Fruit fly (Drosophila melanogaster) whole organism, embryonic: ENCODE results near the gene CG14273.

Experiments
- BEAF-32 ChIP-seq: fragments of 200-800 bp; sonication (Bioruptor generic); optimal IDR thresholded peaks from 3 replicates; lab custom pipeline; 2017; ENCODE audit warnings: missing biosample characterization, missing genetic modification characterization, mild to moderate bottlenecking, moderate library complexity, missing genetic modification reagents
- Bdp1 ChIP-seq: fragments of 200-800 bp; sonication (Bioruptor generic); optimal IDR thresholded peaks from 3 replicates; lab custom pipeline; 2016; ENCODE audit warnings: missing biosample characterization, missing genetic modification characterization
- CG10274 ChIP-seq: fragments of 200-800 bp; sonication (Bioruptor generic); optimal IDR thresholded peaks from 3 replicates; lab custom pipeline; 2017; ENCODE audit warnings: missing biosample characterization, mild to moderate bottlenecking, missing genetic modification characterization
- CG10654 ChIP-seq: fragments of 200-800 bp; sonication (Bioruptor generic); optimal IDR thresholded peaks from 2 replicates; lab custom pipeline; 2016; ENCODE audit warnings: missing biosample characterization, missing genetic modification characterization
- CG11560 ChIP-seq: fragments of 200-800 bp; sonication (Bioruptor generic); IDR thresholded peaks from 3 replicates; pipeline ENCODE4 v1.3.6; 2022; ENCODE audit warnings: missing biosample characterization, missing genetic modification characterization
- CG12299 ChIP-seq: fragments of 200-800 bp; sonication (Bioruptor generic); optimal IDR thresholded peaks from 2 replicates; lab custom pipeline; 2018; ENCODE audit warnings: missing biosample characterization, mild to moderate bottlenecking, missing genetic modification characterization
- CG13287 ChIP-seq: fragments of 200-800 bp; sonication (Bioruptor generic); IDR thresholded peaks from 2 replicates; pipeline ENCODE4 v1.3.6; 2022; ENCODE audit warnings: missing biosample characterization, missing genetic modification characterization; ENCODE audit not compliant: partially characterized antibody
- CG13894 ChIP-seq: fragments of 200-800 bp; sonication (Bioruptor generic); optimal IDR thresholded peaks from 3 replicates; lab custom pipeline; 2018; ENCODE audit warnings: missing biosample characterization, mild to moderate bottlenecking, missing genetic modification characterization, moderate library complexity
- CG14014 ChIP-seq: fragments of 200-800 bp; sonication (Bioruptor generic); IDR thresholded peaks from 2 replicates; pipeline ENCODE4 v1.3.6; 2022; ENCODE audit warnings: missing biosample characterization, missing genetic modification characterization
- CG15514 ChIP-seq: fragments of 200-800 bp; sonication (Bioruptor generic); optimal IDR thresholded peaks from 3 replicates; lab custom pipeline; 2017; ENCODE audit warnings: missing biosample characterization, missing genetic modification characterization, mild to moderate bottlenecking, moderate library complexity, missing genetic modification reagents
- CG16813 ChIP-seq: fragments of 200-800 bp; sonication (Bioruptor generic); IDR thresholded peaks from 3 replicates; pipeline ENCODE4 v1.3.6; 2022; ENCODE audit warnings: missing biosample characterization, missing genetic modification characterization; ENCODE audit not compliant: partially characterized antibody
- CG2116 ChIP-seq: fragments of 200-800 bp; sonication (Bioruptor generic); optimal IDR thresholded peaks from 3 replicates; lab custom pipeline; 2018; ENCODE audit warnings: missing biosample characterization, mild to moderate bottlenecking, missing genetic modification characterization
- CG30403 ChIP-seq: fragments of 200-800 bp; sonication (Bioruptor generic); optimal IDR thresholded peaks from 3 replicates; lab custom pipeline; 2016; ENCODE audit warnings: missing biosample characterization, missing genetic modification characterization
- CG31224 ChIP-seq: fragments of 200-800 bp; sonication (Bioruptor generic); IDR thresholded peaks from 2 replicates; pipeline ENCODE4 v1.3.6; 2022; ENCODE audit warnings: missing biosample characterization, missing genetic modification characterization
- CG34376 ChIP-seq: fragments of 200-800 bp; sonication (Bioruptor generic); optimal IDR thresholded peaks from 2 replicates; lab custom pipeline; 2018; ENCODE audit warnings: missing biosample characterization, mild to moderate bottlenecking, missing genetic modification characterization
- CG8281 ChIP-seq: fragments of 200-800 bp; sonication (Bioruptor generic); optimal IDR thresholded peaks from 2 replicates; lab custom pipeline; 2018; ENCODE audit warnings: missing biosample characterization, mild to moderate bottlenecking, missing genetic modification characterization, moderate library complexity
- Dek ChIP-seq: fragments of 200-800 bp; sonication (Bioruptor generic); optimal IDR thresholded peaks from 3 replicates; lab custom pipeline; 2019; ENCODE audit warnings: missing biosample characterization, mild to moderate bottlenecking, missing genetic modification characterization, moderate library complexity
- Dip2 ChIP-seq: fragments of 200-800 bp; sonication (Bioruptor generic); IDR thresholded peaks from 2 replicates; pipeline ENCODE4 v1.3.6; 2022; ENCODE audit warnings: missing biosample characterization, missing genetic modification characterization
- Hr3 ChIP-seq: fragments of 200-800 bp; sonication (Bioruptor generic); optimal IDR thresholded peaks from 3 replicates; lab custom pipeline; 2016; ENCODE audit warnings: missing biosample characterization, missing genetic modification characterization
- Hr51 ChIP-seq, 2 experiments: fragments of 200-800 bp; sonication (Bioruptor generic); optimal IDR thresholded peaks; 2 replicates in 1 of 2; 3 replicates in 1 of 2; lab custom pipeline; 2016 to 2018; ENCODE audit warnings: missing biosample characterization in 2 of 2, missing genetic modification characterization in 2 of 2, mild to moderate bottlenecking in 1 of 2, moderate library complexity in 1 of 2
- Kr ChIP-seq: fragments of 200-800 bp; sonication (Bioruptor generic); optimal IDR thresholded peaks from 2 replicates; lab custom pipeline; 2017; ENCODE audit warnings: missing biosample characterization, mild to moderate bottlenecking, missing genetic modification characterization
- Med ChIP-seq: fragments of 200-800 bp; sonication (Bioruptor generic); peaks from one replicate; lab custom pipeline; 2016; ENCODE audit warnings: missing biosample characterization, missing genetic modification characterization, mild to moderate bottlenecking, inconsistent platforms, moderate library complexity
- Meics ChIP-seq: fragments of 200-800 bp; sonication (Bioruptor generic); optimal IDR thresholded peaks from 2 replicates; lab custom pipeline; 2017; ENCODE audit warnings: missing biosample characterization, mild to moderate bottlenecking, missing genetic modification characterization
- Mrtf ChIP-seq: fragments of 200-800 bp; sonication (Bioruptor generic); IDR thresholded peaks from 3 replicates; pipeline ENCODE4 v1.3.6; 2022; ENCODE audit warnings: missing biosample characterization, missing genetic modification characterization
- Optix ChIP-seq: fragments of 200-800 bp; sonication (Bioruptor generic); IDR thresholded peaks from 3 replicates; pipeline ENCODE4 v1.3.6; 2022; ENCODE audit warnings: missing biosample characterization, missing genetic modification characterization
- Pdp1 ChIP-seq, 2 experiments: fragments of 200-800 bp; sonication (Bioruptor generic); optimal IDR thresholded peaks; 3 replicates each; lab custom pipeline; 2016; ENCODE audit warnings: missing biosample characterization in 2 of 2, missing genetic modification characterization in 2 of 2, mild to moderate bottlenecking in 1 of 2, moderate library complexity in 1 of 2
- Taf1 ChIP-seq: fragments of 200-800 bp; sonication (Bioruptor generic); IDR thresholded peaks from 2 replicates; pipeline ENCODE4 v1.3.6; 2022; ENCODE audit warnings: missing biosample characterization, missing genetic modification characterization
- Tbp ChIP-seq: fragments of >200 bp; optimal IDR thresholded peaks from 2 replicates; lab custom pipeline; 2018; ENCODE audit warnings: missing biosample characterization, missing genetic modification characterization
- chinmo ChIP-seq: fragments of 200-800 bp; sonication (Bioruptor generic); IDR thresholded peaks from 4 replicates; pipeline ENCODE4 v1.3.6; 2022; ENCODE audit warnings: missing biosample characterization, missing genetic modification characterization; ENCODE audit not compliant: partially characterized antibody
- crp ChIP-seq, 2 experiments: fragments of 200-800 bp; sonication (Bioruptor generic); optimal IDR thresholded peaks; 2 replicates in 1 of 2; 3 replicates in 1 of 2; lab custom pipeline; 2017; ENCODE audit warnings: missing biosample characterization in 2 of 2, missing genetic modification characterization in 2 of 2, mild to moderate bottlenecking in 1 of 2, moderate library complexity in 1 of 2
- dmrt99B ChIP-seq: fragments of 200-800 bp; sonication (Bioruptor generic); optimal IDR thresholded peaks from 2 replicates; lab custom pipeline; 2018; ENCODE audit warnings: missing biosample characterization, mild to moderate bottlenecking, missing genetic modification characterization, moderate library complexity
- fd102C ChIP-seq: fragments of 200-800 bp; sonication (Bioruptor generic); optimal IDR thresholded peaks from 2 replicates; lab custom pipeline; 2018; ENCODE audit warnings: missing biosample characterization, mild to moderate bottlenecking, missing genetic modification characterization, moderate library complexity
- gcm2 ChIP-seq: fragments of 200-800 bp; sonication (Bioruptor generic); optimal IDR thresholded peaks from 2 replicates; lab custom pipeline; 2016; ENCODE audit warnings: missing biosample characterization, missing genetic modification characterization
- gem ChIP-seq: fragments of 200-800 bp; sonication (Bioruptor generic); optimal IDR thresholded peaks from 2 replicates; lab custom pipeline; 2019; ENCODE audit warnings: missing biosample characterization, mild to moderate bottlenecking, missing genetic modification characterization, moderate library complexity
- her ChIP-seq: fragments of 200-800 bp; sonication (Bioruptor generic); optimal IDR thresholded peaks from 2 replicates; lab custom pipeline; 2016; ENCODE audit warnings: missing biosample characterization, missing genetic modification characterization
- jing ChIP-seq: fragments of 200-800 bp; sonication (Bioruptor generic); optimal IDR thresholded peaks from 2 replicates; lab custom pipeline; 2018; ENCODE audit warnings: missing biosample characterization, mild to moderate bottlenecking, missing genetic modification characterization
- nom ChIP-seq: fragments of 200-800 bp; sonication (Bioruptor generic); optimal IDR thresholded peaks from 2 replicates; lab custom pipeline; 2017; ENCODE audit warnings: missing biosample characterization, missing genetic modification characterization, mild to moderate bottlenecking, moderate library complexity, missing genetic modification reagents
- odd ChIP-seq: fragments of 200-800 bp; sonication (Bioruptor generic); optimal IDR thresholded peaks from 2 replicates; lab custom pipeline; 2017; ENCODE audit warnings: missing biosample characterization, mild to moderate bottlenecking, missing genetic modification characterization
- otp ChIP-seq: fragments of 200-800 bp; sonication (Bioruptor generic); IDR thresholded peaks from 3 replicates; pipeline ENCODE4, ENCODE4 v1.3.6; 2022; ENCODE audit warnings: missing biosample characterization, missing genetic modification characterization
- salm ChIP-seq: fragments of 200-800 bp; sonication (Bioruptor generic); optimal IDR thresholded peaks from 2 replicates; lab custom pipeline; 2018; ENCODE audit warnings: missing biosample characterization, mild to moderate bottlenecking, missing genetic modification characterization
- slbo ChIP-seq: fragments of 200-800 bp; sonication (Bioruptor generic); IDR thresholded peaks from 2 replicates; pipeline ENCODE4 v1.3.6; 2022; ENCODE audit warnings: missing biosample characterization, missing genetic modification characterization
- sug ChIP-seq: fragments of 200-800 bp; optimal IDR thresholded peaks from 2 replicates; lab custom pipeline; 2019; ENCODE audit warnings: missing biosample characterization, mild to moderate bottlenecking, missing genetic modification characterization, moderate library complexity
- vvl ChIP-seq: fragments of 200-800 bp; sonication (Bioruptor generic); IDR thresholded peaks from 2 replicates; pipeline ENCODE4 v1.3.6; 2022; ENCODE audit warnings: missing biosample characterization, missing genetic modification characterization

Gene CG14273

DNA sequence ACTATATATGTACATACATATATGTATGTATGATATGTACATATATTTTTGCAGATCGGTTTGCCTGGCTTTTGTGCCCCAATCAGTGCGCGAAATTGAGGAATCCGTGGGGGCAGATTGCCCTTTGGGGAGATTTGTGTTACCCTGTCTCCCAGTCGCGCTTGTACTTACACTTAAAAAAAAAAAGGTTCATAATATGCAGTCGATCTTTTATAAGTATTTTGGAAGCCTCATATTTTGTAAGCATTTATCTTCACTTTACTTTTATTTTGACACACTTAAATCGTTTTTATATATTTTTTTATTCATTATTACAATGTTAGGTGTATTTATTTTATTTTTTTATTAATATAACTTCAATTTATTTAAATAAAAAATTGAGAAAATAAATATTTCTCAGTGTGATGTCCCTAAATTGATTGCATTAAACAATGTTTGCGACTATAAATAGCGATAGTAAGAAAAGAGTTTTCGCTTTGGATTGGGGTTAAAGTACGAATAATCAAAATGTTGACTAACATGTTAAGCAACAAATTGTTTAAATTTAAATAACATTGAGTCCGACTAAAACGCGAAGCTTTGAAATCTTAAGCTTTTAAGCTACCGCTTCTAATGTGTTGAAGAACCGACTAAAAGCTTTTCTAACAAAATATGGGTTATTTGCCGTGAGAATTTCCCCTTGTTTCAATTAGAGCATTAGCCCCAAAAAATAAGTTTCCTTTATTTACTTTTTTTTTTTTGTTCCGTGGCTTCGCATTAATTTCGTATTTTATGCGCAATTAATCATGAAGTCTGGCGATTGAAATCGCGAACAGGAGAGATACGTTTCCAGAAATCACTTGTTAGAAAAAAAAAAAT is 15.9 kb upstream of the CG14273 start (continued):
- no peak for TF ChIP-seq otp (GFP tag; lab: Robert Waterston, UW)
- peak in 1 of 2 experiments; percentile 63 for TF ChIP-seq Hr51 (GFP tag; optimal IDR thresholded peaks at IDR 0.05; lab: Kevin White, UChicago)

DNA sequence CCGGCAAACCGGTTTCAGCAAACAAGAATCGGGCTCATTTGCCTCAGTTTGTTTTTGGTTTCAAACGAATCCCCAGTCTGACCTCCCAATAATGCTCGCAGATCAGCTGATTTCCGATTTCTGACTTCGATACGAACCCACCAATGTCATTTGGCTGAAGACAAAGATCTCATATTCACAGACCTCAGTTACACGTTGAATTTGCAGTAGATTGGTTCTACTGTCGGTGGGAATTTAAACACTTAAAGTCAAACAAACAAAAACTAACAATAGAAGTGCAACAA is 15.3 kb upstream of the CG14273 start, which contains the start of gene CG14275:
Gene CG14275, plus strand, starts transcription at position 185 of the 284 bp plus-strand sequence.
- TF ChIP-seq CG10274 (GFP tag; lab: Kevin White, UChicago) = no peak
- TF ChIP-seq CG12299 (tag; lab: Kevin White, UChicago) = no peak
- TF ChIP-seq Dip2 = no peak
- no peak for TF ChIP-seq Bdp1
- TF ChIP-seq salm (tag; lab: Kevin White, UChicago) = no peak
- TF ChIP-seq chinmo = 0 out of 4 replicates have a peak, but pooled peaks have one; percentile 4
- no peak for TF ChIP-seq BEAF-32
- no peak for TF ChIP-seq vvl
- no peak for TF ChIP-seq CG2116
- TF ChIP-seq odd (GFP tag; lab: Kevin White, UChicago) = no peak
- peak in 1 of 2 experiments; percentile 11 for TF ChIP-seq crp (GFP tag; optimal IDR thresholded peaks at IDR 0.05; lab: Kevin White, UChicago)
- TF ChIP-seq Optix (GFP tag; lab: Robert Waterston, UW) = no peak
- TF ChIP-seq her (GFP tag; lab: Kevin White, UChicago) = no peak
- TF ChIP-seq CG13894 (tag; lab: Kevin White, UChicago) = peak; percentile 36
- no peak for TF ChIP-seq Hr3 (GFP tag; lab: Kevin White, UChicago)
- no peak for TF ChIP-seq gcm2 (GFP tag; lab: Kevin White, UChicago)
- TF ChIP-seq CG10654 (GFP tag; lab: Kevin White, UChicago) = no peak
- TF ChIP-seq, all 482 proteins: peak for 3

DNA sequence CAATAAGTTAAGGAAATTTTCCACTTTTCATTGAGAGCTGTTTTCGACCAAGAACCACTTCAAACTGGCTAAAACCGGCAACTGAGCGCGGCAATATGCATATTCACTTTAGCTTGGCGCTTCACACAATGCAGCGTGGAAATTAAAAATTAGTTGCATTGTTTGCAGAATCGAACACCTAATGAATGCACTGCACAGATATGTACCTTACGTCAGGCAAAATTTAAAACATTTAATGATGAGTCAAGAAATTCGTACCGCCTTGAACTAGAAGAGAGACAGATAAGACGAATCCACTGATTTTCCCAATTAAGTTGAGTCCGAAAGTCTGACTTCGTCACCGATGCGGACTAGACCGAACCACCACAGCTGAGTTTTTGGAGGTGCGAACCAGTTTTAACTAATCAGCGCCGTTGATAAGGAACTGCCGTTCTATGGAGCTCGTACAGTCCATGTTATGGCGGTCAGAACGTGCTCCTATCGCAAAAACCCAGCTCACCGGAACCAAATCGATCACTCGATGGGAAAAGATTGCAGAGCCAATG is 14.6 kb upstream of the CG14273 start:
- TF ChIP-seq nom (GFP tag; lab: Kevin White, UChicago) (no peak), CG34376 (GFP tag; lab: Kevin White, UChicago) (peak; percentile 64), Pdp1 (GFP tag; optimal IDR thresholded peaks at IDR 0.05; lab: Kevin White, UChicago) (peak in 1 of 2 experiments; percentile 51), gem (peak; percentile 61), Dek (no peak), chinmo (peak; percentile 71; the same call in 2 of the 4 replicates), slbo (GFP tag; lab: Robert Waterston, UW) (no peak), sug (tag; lab: Kevin White, UChicago) (peak; percentile 13), Meics (GFP tag; lab: Kevin White, UChicago) (peak; percentile 54), CG15514 (GFP tag; lab: Kevin White, UChicago) (peak; percentile 45)

DNA sequence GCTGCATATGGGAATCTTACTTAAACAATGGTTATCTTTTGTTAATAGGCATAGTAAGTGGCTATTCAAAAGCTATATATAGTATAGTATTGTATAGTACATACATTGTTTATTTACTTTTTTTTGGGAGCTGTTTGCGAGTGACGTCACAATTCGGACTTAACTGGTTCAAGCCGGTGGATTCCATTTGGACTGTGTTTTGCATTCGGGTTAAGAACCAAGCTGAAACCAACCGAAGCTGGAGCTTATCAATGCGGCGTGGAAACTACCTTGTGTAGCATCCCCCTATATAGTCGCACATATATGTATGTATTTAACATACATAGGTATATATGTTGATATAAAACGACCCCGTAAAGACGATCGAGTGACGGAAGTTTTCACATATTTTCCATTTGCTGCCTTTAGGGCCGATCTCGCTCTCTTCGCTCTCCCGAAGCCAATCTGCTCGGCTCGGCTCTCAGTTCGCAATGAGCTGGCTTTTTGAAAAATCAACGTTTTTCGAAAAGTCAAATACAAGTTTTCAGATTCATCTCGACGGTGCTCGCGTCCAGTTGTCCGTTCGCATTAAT is 13.9 kb upstream of the CG14273 start:
- no peak for TF ChIP-seq CG30403 (GFP tag; lab: Kevin White, UChicago)
- TF ChIP-seq CG34376 (GFP tag; lab: Kevin White, UChicago) = peak; percentile 72
- no peak for TF ChIP-seq CG11560 (tag; lab: Robert Waterston, UW)
- TF ChIP-seq CG16813 (GFP tag; lab: Robert Waterston, UW) = no peak
- TF ChIP-seq CG31224 (GFP tag; lab: Robert Waterston, UW) = no peak
- TF ChIP-seq fd102C = no peak
- TF ChIP-seq Med (GFP tag; lab: Kevin White, UChicago) = peak; percentile 13
- no peak for TF ChIP-seq Hr51 (GFP tag; optimal IDR thresholded peaks at IDR 0.05; lab: Kevin White, UChicago)
- no peak for TF ChIP-seq Taf1 (GFP tag; lab: Robert Waterston, UW)
- no peak for TF ChIP-seq Tbp (GFP tag; lab: Kevin White, UChicago)
- TF ChIP-seq CG8281 (tag; lab: Kevin White, UChicago) = no peak
- TF ChIP-seq Mrtf = no peak
- TF ChIP-seq jing (GFP tag; lab: Kevin White, UChicago) = no peak
- no peak for TF ChIP-seq Kr
- TF ChIP-seq CG14014 = no peak
- TF ChIP-seq CG13287 (GFP tag; lab: Robert Waterston, UW) = peak; percentile 24; the same call in 1 of the 2 replicates
- peak; percentile 51 for TF ChIP-seq gem
- no peak for TF ChIP-seq dmrt99B (tag; lab: Kevin White, UChicago)
